Worm (Caenorhabditis elegans) whole organism, L2 larva: Measurements from ENCODE around the gene F09A5.3.

Experiments
- C34F6.9 ChIP-seq: fragments of 150-350 bp; optimal IDR thresholded peaks from 2 replicates; lab custom pipeline; 2014; ENCODE audit warnings: missing biosample characterization, missing genetic modification characterization
- F13H6.1 ChIP-seq: sonication (generic microtip); optimal IDR thresholded peaks from 2 replicates; lab custom pipeline; 2016; ENCODE audit warnings: missing genetic modification characterization, missing compliant biosample characterization
- R02D3.7 ChIP-seq: fragments of 150-350 bp; optimal IDR thresholded peaks from 2 replicates; lab custom pipeline; 2014; ENCODE audit warnings: missing biosample characterization, missing genetic modification characterization
- Y55F3AM.14 ChIP-seq: fragments of 200-800 bp; sonication (Bioruptor generic); optimal IDR thresholded peaks from 2 replicates; lab custom pipeline; 2018; ENCODE audit warnings: mild to moderate bottlenecking, missing genetic modification characterization, missing compliant biosample characterization
- ZK546.5 ChIP-seq: sonication (generic microtip); optimal IDR thresholded peaks from 2 replicates; lab custom pipeline; 2017; ENCODE audit warnings: missing biosample characterization, missing genetic modification characterization
- aly-2 ChIP-seq: fragments of 150-350 bp; optimal IDR thresholded peaks from 2 replicates; lab custom pipeline; 2014; ENCODE audit warnings: missing biosample characterization, missing genetic modification characterization
- blmp-1 ChIP-seq: sonication (generic microtip); optimal IDR thresholded peaks from 2 replicates; lab custom pipeline; 2017; ENCODE audit warnings: missing genetic modification characterization, mild to moderate bottlenecking, missing compliant biosample characterization, antibody characterized with exemption, moderate library complexity; ENCODE audit not compliant: insufficient read depth
- ceh-16 ChIP-seq: fragments of 150-350 bp; optimal IDR thresholded peaks from 2 replicates; lab custom pipeline; 2014; ENCODE audit warnings: missing biosample characterization, missing genetic modification characterization
- ceh-82 ChIP-seq: fragments of 150-350 bp; optimal IDR thresholded peaks from 2 replicates; lab custom pipeline; 2014; ENCODE audit warnings: missing biosample characterization, missing genetic modification characterization
- crh-2 ChIP-seq: sonication (generic microtip); optimal IDR thresholded peaks from 2 replicates; lab custom pipeline; 2017; ENCODE audit warnings: missing biosample characterization, missing genetic modification characterization
- dmd-4 ChIP-seq: sonication (generic microtip); optimal IDR thresholded peaks from 2 replicates; lab custom pipeline; 2017; ENCODE audit warnings: missing biosample characterization, missing genetic modification characterization
- egl-27 ChIP-seq: sonication (generic microtip); optimal IDR thresholded peaks from 3 replicates; lab custom pipeline; 2017; ENCODE audit warnings: missing biosample characterization, missing genetic modification reagents, missing genetic modification characterization
- elt-1 ChIP-seq: fragments of 150-350 bp; optimal IDR thresholded peaks from 2 replicates; lab custom pipeline; 2014; ENCODE audit warnings: missing biosample characterization, missing genetic modification characterization
- elt-3 ChIP-seq: sonication (generic microtip); optimal IDR thresholded peaks from 2 replicates; lab custom pipeline; 2017; ENCODE audit warnings: missing biosample characterization, missing genetic modification characterization
- gmeb-1 ChIP-seq: fragments of 150-350 bp; optimal IDR thresholded peaks from 2 replicates; lab custom pipeline; 2014; ENCODE audit warnings: missing biosample characterization, missing genetic modification characterization
- lin-11 ChIP-seq: fragments of 150-350 bp; sonication (generic microtip); optimal IDR thresholded peaks from 2 replicates; lab custom pipeline; 2014; ENCODE audit warnings: missing biosample characterization, missing genetic modification characterization, inconsistent platforms, mixed read lengths
- lin-13 ChIP-seq: fragments of 150-350 bp; optimal IDR thresholded peaks from 2 replicates; lab custom pipeline; 2014; ENCODE audit warnings: missing biosample characterization, missing genetic modification reagents, missing genetic modification characterization
- lsy-2 ChIP-seq, 2 experiments: fragments of 150-350 bp in 1 of 2; sonication (generic microtip) in 1 of 2; optimal IDR thresholded peaks; 2 replicates each; lab custom pipeline; 2014 to 2017; ENCODE audit warnings: missing biosample characterization in 2 of 2, missing genetic modification characterization in 2 of 2
- mdl-1 ChIP-seq, 2 experiments: fragments of 150-350 bp in 1 of 2; sonication (generic microtip) in 1 of 2; optimal IDR thresholded peaks; 2 replicates each; lab custom pipeline; 2017; ENCODE audit warnings: missing biosample characterization in 2 of 2, missing genetic modification characterization in 2 of 2
- nhr-10 ChIP-seq: sonication (generic microtip); optimal IDR thresholded peaks from 2 replicates; lab custom pipeline; 2017; ENCODE audit warnings: missing biosample characterization, missing genetic modification characterization
- nhr-12 ChIP-seq: fragments of 150-350 bp; optimal IDR thresholded peaks from 2 replicates; lab custom pipeline; 2014; ENCODE audit warnings: missing biosample characterization, missing genetic modification characterization
- nhr-237 ChIP-seq: fragments of 150-350 bp; optimal IDR thresholded peaks from 2 replicates; lab custom pipeline; 2014; ENCODE audit warnings: missing biosample characterization, missing genetic modification characterization
- nhr-25 ChIP-seq: fragments of 150-350 bp; sonication (generic microtip); optimal IDR thresholded peaks from 3 replicates; lab custom pipeline; 2014; ENCODE audit warnings: missing biosample characterization, missing genetic modification characterization
- nhr-6 ChIP-seq: fragments of 150-350 bp; optimal IDR thresholded peaks from 2 replicates; lab custom pipeline; 2014; ENCODE audit warnings: missing biosample characterization, missing genetic modification characterization
- nhr-77 ChIP-seq: fragments of 150-350 bp; optimal IDR thresholded peaks from 2 replicates; lab custom pipeline; 2014; ENCODE audit warnings: missing biosample characterization, missing genetic modification characterization
- peb-1 ChIP-seq: fragments of 150-350 bp; optimal IDR thresholded peaks from 2 replicates; lab custom pipeline; 2014; ENCODE audit warnings: missing biosample characterization, missing genetic modification characterization
- skn-1 ChIP-seq: sonication (generic microtip); optimal IDR thresholded peaks from 2 replicates; lab custom pipeline; 2017; ENCODE audit warnings: missing biosample characterization, missing genetic modification characterization
- sma-9 ChIP-seq, 2 experiments: fragments of 150-350 bp in 1 of 2; sonication (generic microtip) in 1 of 2; optimal IDR thresholded peaks; 2 replicates each; lab custom pipeline; 2014 to 2016; ENCODE audit warnings: missing genetic modification characterization in 2 of 2, mild to moderate bottlenecking in 1 of 2, missing biosample characterization in 1 of 2, missing compliant biosample characterization in 1 of 2, missing genetic modification reagents in 1 of 2, moderate library complexity in 1 of 2
- snpc-4 ChIP-seq: fragments of 150-350 bp; optimal IDR thresholded peaks from 2 replicates; lab custom pipeline; 2014; ENCODE audit warnings: missing biosample characterization, missing genetic modification characterization
- unc-39 ChIP-seq: fragments of 150-350 bp; optimal IDR thresholded peaks from 2 replicates; lab custom pipeline; 2014; ENCODE audit warnings: missing biosample characterization, missing genetic modification characterization
- unc-62 ChIP-seq: fragments of 150-350 bp; optimal IDR thresholded peaks from 2 replicates; lab custom pipeline; 2014; ENCODE audit warnings: missing biosample characterization, missing genetic modification reagents, missing genetic modification characterization
- zag-1 ChIP-seq: fragments of 150-350 bp; optimal IDR thresholded peaks from 2 replicates; lab custom pipeline; 2014; ENCODE audit warnings: missing biosample characterization, missing genetic modification characterization
- ztf-11 ChIP-seq: sonication (generic microtip); optimal IDR thresholded peaks from 2 replicates; lab custom pipeline; 2017; ENCODE audit warnings: missing biosample characterization, missing genetic modification characterization

The F09A5.3 gene

ce11 chrX:13121104-13121503, 20.3 kb upstream of the F09A5.3 start (continued):
- TF ChIP-seq sma-9 (GFP tag; optimal IDR thresholded peaks at IDR 0.05; lab: Kevin White, UChicago): peak; percentile 40
- TF ChIP-seq sma-9 (tag; optimal IDR thresholded peaks at IDR 0.05; lab: Kevin White, UChicago): no peak
- TF ChIP-seq R02D3.7: no peak
- no peak for TF ChIP-seq nhr-12
- TF ChIP-seq ceh-16 (tag; lab: Kevin White, UChicago): peak; percentile 19
- no peak for TF ChIP-seq nhr-77
- no peak for TF ChIP-seq snpc-4 (tag; lab: Kevin White, UChicago)
- no peak for TF ChIP-seq ztf-11 (tag; lab: Kevin White, UChicago)
- no peak for TF ChIP-seq egl-27 (tag; lab: Kevin White, UChicago)
- TF ChIP-seq aly-2 (tag; lab: Kevin White, UChicago): no peak
- TF ChIP-seq elt-3 (tag; lab: Kevin White, UChicago): no peak
- no peak for TF ChIP-seq nhr-10 (tag; lab: Kevin White, UChicago)

ce11 chrX:13122191-13122590, 19.2 kb upstream of the F09A5.3 start, which contains the start of gene snx-17:
TSS of gene snx-17 (minus strand) at chrX:13122291.
- TF ChIP-seq nhr-237: no peak
- no peak for TF ChIP-seq nhr-25 (tag; lab: Kevin White, UChicago)
- no peak for TF ChIP-seq lin-11 (tag; lab: Kevin White, UChicago)
- no peak for TF ChIP-seq dmd-4 (tag; lab: Kevin White, UChicago)
- TF ChIP-seq unc-39 (tag; lab: Kevin White, UChicago): no peak

- TF ChIP-seq snpc-4 (tag; lab: Kevin White, UChicago): no peak
- no peak for TF ChIP-seq unc-62 (GFP tag; lab: Kevin White, UChicago)
- no peak for TF ChIP-seq blmp-1 (tag; lab: Kevin White, UChicago)
- no peak for TF ChIP-seq ZK546.5 (tag; lab: Kevin White, UChicago)
- TF ChIP-seq lin-13 (GFP tag; lab: Kevin White, UChicago): no peak
- TF ChIP-seq C34F6.9 (tag; lab: Kevin White, UChicago): no peak
- no peak for TF ChIP-seq sma-9 (GFP tag; optimal IDR thresholded peaks at IDR 0.05; lab: Kevin White, UChicago)
- no peak for TF ChIP-seq sma-9 (tag; optimal IDR thresholded peaks at IDR 0.05; lab: Kevin White, UChicago)
- TF ChIP-seq elt-1 (tag; lab: Kevin White, UChicago): no peak
- TF ChIP-seq lin-11 (tag; lab: Kevin White, UChicago): no peak
- TF ChIP-seq lsy-2 (tag; optimal IDR thresholded peaks at IDR 0.05; lab: Kevin White, UChicago): no peak
- TF ChIP-seq unc-39 (tag; lab: Kevin White, UChicago): no peak
- no peak for TF ChIP-seq nhr-12
- no peak for TF ChIP-seq zag-1
- TF ChIP-seq F13H6.1 (tag; lab: Kevin White, UChicago): no peak
- TF ChIP-seq elt-3 (tag; lab: Kevin White, UChicago): no peak
- TF ChIP-seq mdl-1 (tag; optimal IDR thresholded peaks at IDR 0.05; lab: Kevin White, UChicago): no peak
- TF ChIP-seq Y55F3AM.14 (GFP tag; lab: Kevin White, UChicago): no peak
- TF ChIP-seq nhr-6: no peak
- TF ChIP-seq ztf-11 (tag; lab: Kevin White, UChicago): no peak
Measured at ce11 chrX:13126420-13126819, 15.0 kb upstream of the F09A5.3 start, which contains the start of gene F17H10.4. TSS of gene F17H10.4 (minus strand) at chrX:13126520.

- TF ChIP-seq ceh-16 (tag; lab: Kevin White, UChicago) (no peak), ceh-82 (no peak), lin-11 (tag; lab: Kevin White, UChicago) (no peak), aly-2 (tag; lab: Kevin White, UChicago) (no peak), F13H6.1 (tag; lab: Kevin White, UChicago) (no peak), ZK546.5 (tag; lab: Kevin White, UChicago) (no peak), gmeb-1 (tag; lab: Kevin White, UChicago) (no peak), mdl-1 (tag; optimal IDR thresholded peaks at IDR 0.05; lab: Kevin White, UChicago) (no peak), ztf-11 (tag; lab: Kevin White, UChicago) (no peak)
Measured at ce11 chrX:13129949-13130348, 11.5 kb upstream of the F09A5.3 start, which contains the start of gene spin-3. TSS of gene spin-3 (plus strand) at chrX:13130249.

ce11 chrX:13134807-13135206, 6.6 kb upstream of the F09A5.3 start, which contains the start of gene F09A5.2:
TSS of gene F09A5.2 (plus strand) at chrX:13135107.
- TF ChIP-seq nhr-25 (tag; lab: Kevin White, UChicago): no peak
- no peak for TF ChIP-seq blmp-1 (tag; lab: Kevin White, UChicago)
- no peak for TF ChIP-seq peb-1
- no peak for TF ChIP-seq crh-2 (tag; lab: Kevin White, UChicago)
- no peak for TF ChIP-seq lin-11 (tag; lab: Kevin White, UChicago)
- TF ChIP-seq skn-1 (tag; lab: Kevin White, UChicago): no peak
